Worm (Caenorhabditis elegans) whole organism, L4/young adult: ENCODE results near the gene clec-126.

Source experiments
- W03F9.2 ChIP-seq: fragments of 150-350 bp; optimal IDR thresholded peaks from 2 replicates; lab custom pipeline; 2014; ENCODE audit warnings: missing biosample characterization, missing genetic modification characterization
- him-1 ChIP-seq: sonication (generic microtip); optimal IDR thresholded peaks from 2 replicates; lab custom pipeline; 2016; ENCODE audit warnings: missing genotype, missing genetic modification reagents, missing genetic modification characterization, missing compliant biosample characterization

DNA sequence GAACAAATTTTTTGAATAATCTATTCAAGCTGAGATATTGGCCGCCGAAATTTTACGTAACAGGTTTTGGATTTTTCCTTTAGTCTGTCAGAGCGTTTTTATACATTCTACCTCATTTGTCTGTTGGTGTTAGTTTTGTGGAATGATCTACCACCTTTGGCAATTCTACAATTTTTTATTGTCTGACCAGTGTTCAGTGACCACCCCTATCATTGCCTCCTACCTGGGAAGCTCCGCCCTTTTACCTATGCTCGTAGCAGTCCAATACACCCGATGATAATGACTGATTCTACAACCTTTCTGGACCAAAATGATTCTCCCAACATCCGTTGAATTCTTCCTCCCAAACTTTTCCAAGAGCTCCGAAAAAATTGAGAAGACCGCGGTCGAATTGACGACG, 45.5 kb upstream of the clec-126 start, which contains the start of gene sdz-32:
- no peak for TF ChIP-seq him-1 (tag; lab: Kevin White, UChicago)
- no peak for TF ChIP-seq W03F9.2 (tag; lab: Kevin White, UChicago)
